Fruit fly (Drosophila melanogaster) whole organism, pupa: Measurements from ENCODE around the gene CG3198.

Experiments used
- CG10348 ChIP-seq: fragments of 200-800 bp; sonication (Bioruptor generic); IDR thresholded peaks from 2 replicates; pipeline ENCODE4 v1.3.6; 2022; ENCODE audit warnings: missing biosample characterization, missing genetic modification characterization
- CG12605 ChIP-seq: fragments of 200-800 bp; sonication (Bioruptor generic); IDR thresholded peaks from 2 replicates; pipeline ENCODE4 v1.3.6; 2022; ENCODE audit warnings: missing biosample characterization, missing genetic modification characterization
- CG13204 ChIP-seq: fragments of 200-800 bp; sonication (Bioruptor generic); optimal IDR thresholded peaks from 2 replicates; lab custom pipeline; 2018; ENCODE audit warnings: missing biosample characterization, mild to moderate bottlenecking, missing genetic modification characterization, moderate library complexity
- CG14655 ChIP-seq: fragments of 200-800 bp; sonication (Bioruptor generic); optimal IDR thresholded peaks from 3 replicates; lab custom pipeline; 2017; ENCODE audit warnings: mild to moderate bottlenecking, missing biosample characterization, missing genetic modification reagents, missing genetic modification characterization
- CG15710 ChIP-seq: fragments of 200-800 bp; sonication (Bioruptor generic); optimal IDR thresholded peaks from 2 replicates; lab custom pipeline; 2018; ENCODE audit warnings: missing biosample characterization, mild to moderate bottlenecking, missing genetic modification characterization, moderate library complexity
- CG17806 ChIP-seq: fragments of 200-800 bp; sonication (Bioruptor generic); optimal IDR thresholded peaks from 2 replicates; lab custom pipeline; 2018; ENCODE audit warnings: missing biosample characterization, mild to moderate bottlenecking, missing genetic modification characterization, moderate library complexity
- CG32121 ChIP-seq: fragments of 200-800 bp; sonication (Bioruptor generic); IDR thresholded peaks from 2 replicates; pipeline ENCODE4 v1.3.6; 2022; ENCODE audit warnings: missing biosample characterization, missing genetic modification characterization
- CG34367 ChIP-seq: fragments of 200-800 bp; sonication (Bioruptor generic); optimal IDR thresholded peaks from 2 replicates; lab custom pipeline; 2018; ENCODE audit warnings: missing biosample characterization, mild to moderate bottlenecking, missing genetic modification characterization
- CG4496 ChIP-seq: fragments of 200-800 bp; sonication (Bioruptor generic); IDR thresholded peaks from 3 replicates; pipeline ENCODE4 v1.3.6; 2022; ENCODE audit warnings: missing biosample characterization, missing genetic modification characterization
- CG8159 ChIP-seq: fragments of 200-800 bp; sonication (Bioruptor generic); optimal IDR thresholded peaks from 3 replicates; lab custom pipeline; 2018; ENCODE audit warnings: missing biosample characterization, mild to moderate bottlenecking, missing genetic modification characterization, moderate library complexity
- CG8301 ChIP-seq: fragments of 200-800 bp; sonication (Bioruptor generic); optimal IDR thresholded peaks from 2 replicates; lab custom pipeline; 2018; ENCODE audit warnings: missing biosample characterization, mild to moderate bottlenecking, missing genetic modification characterization
- CG9948 ChIP-seq: fragments of 200-800 bp; sonication (Bioruptor generic); optimal IDR thresholded peaks from 2 replicates; lab custom pipeline; 2018; ENCODE audit warnings: missing biosample characterization, mild to moderate bottlenecking, missing genetic modification characterization, moderate library complexity
- D1 ChIP-seq: fragments of 200-800 bp; sonication (Bioruptor generic); optimal IDR thresholded peaks from 2 replicates; lab custom pipeline; 2018; ENCODE audit warnings: missing biosample characterization, mild to moderate bottlenecking, missing genetic modification characterization, moderate library complexity
- EcR ChIP-seq: fragments of 200-800 bp; sonication (Bioruptor generic); optimal IDR thresholded peaks from 3 replicates; lab custom pipeline; 2019; ENCODE audit warnings: missing biosample characterization, missing genetic modification characterization, mild to moderate bottlenecking, moderate library complexity, missing genetic modification reagents
- Ets98B ChIP-seq: fragments of 200-800 bp; sonication (Bioruptor generic); IDR thresholded peaks from 2 replicates; pipeline ENCODE4 v1.3.6; 2022; ENCODE audit warnings: missing biosample characterization, missing genetic modification characterization
- Pif1A ChIP-seq: fragments of 200-800 bp; sonication (Bioruptor generic); optimal IDR thresholded peaks from 3 replicates; lab custom pipeline; 2016; ENCODE audit warnings: missing biosample characterization, missing genetic modification characterization
- Pif1B ChIP-seq: fragments of 200-800 bp; sonication (Bioruptor generic); optimal IDR thresholded peaks from 3 replicates; lab custom pipeline; 2016; ENCODE audit warnings: missing biosample characterization, missing genetic modification characterization
- Snoo ChIP-seq: fragments of 200-800 bp; sonication (Bioruptor generic); optimal IDR thresholded peaks from 3 replicates; lab custom pipeline; 2017; ENCODE audit warnings: missing biosample characterization, mild to moderate bottlenecking, missing genetic modification characterization, inconsistent platforms
- fd96Ca ChIP-seq: fragments of 200-800 bp; sonication (Bioruptor generic); IDR thresholded peaks from 3 replicates; pipeline ENCODE4 v1.3.6; 2022; ENCODE audit warnings: missing biosample characterization, missing genetic modification characterization
- gl ChIP-seq: fragments of 200-800 bp; sonication (Bioruptor generic); optimal IDR thresholded peaks from 2 replicates; lab custom pipeline; 2018; ENCODE audit warnings: missing biosample characterization, mild to moderate bottlenecking, missing genetic modification characterization
- rn ChIP-seq: fragments of 200-800 bp; sonication (Bioruptor generic); IDR thresholded peaks from 2 replicates; pipeline ENCODE4 v1.3.6; 2022; ENCODE audit warnings: missing biosample characterization, missing genetic modification characterization

CG3198 gene

dm6 chrX:6624006-6624745 lies 49.6 kb downstream of the CG3198 start:
- TF ChIP-seq CG12605 (GFP tag; lab: Robert Waterston, UW) (peak; percentile 61; the same call in 1 of the 2 replicates), rn (GFP tag; lab: Robert Waterston, UW) (no peak), CG32121 (GFP tag; lab: Robert Waterston, UW) (peak; percentile 13; the same call in 1 of the 2 replicates), CG8301 (tag; lab: Kevin White, UChicago) (peak; percentile 58), CG8159 (tag; lab: Kevin White, UChicago) (peak; percentile 68), CG17806 (tag; lab: Kevin White, UChicago) (peak; percentile 66), D1 (tag; lab: Kevin White, UChicago) (no peak), CG4496 (GFP tag; lab: Robert Waterston, UW) (peak; percentile 66), Pif1A (GFP tag; lab: Kevin White, UChicago) (peak; percentile 34), CG10348 (GFP tag; lab: Robert Waterston, UW) (no peak), CG9948 (peak; percentile 63), gl (tag; lab: Kevin White, UChicago) (peak; percentile 6), CG13204 (peak; percentile 10), CG14655 (peak; percentile 78), Snoo (tag; lab: Kevin White, UChicago) (peak; percentile 38), CG34367 (peak; percentile 54), Ets98B (GFP tag; lab: Robert Waterston, UW) (peak; percentile 34; the same call in 1 of the 2 replicates), fd96Ca (GFP tag; lab: Robert Waterston, UW) (no peak; the same call in 1 of the 3 replicates), Pif1B (GFP tag; lab: Kevin White, UChicago) (peak; percentile 51), CG15710 (tag; lab: Kevin White, UChicago) (peak; percentile 70), EcR (GFP tag; lab: Kevin White, UChicago) (peak; percentile 86)

- TF ChIP-seq CG14655 (peak; percentile 84), CG34367 (peak; percentile 70), rn (GFP tag; lab: Robert Waterston, UW) (peak; percentile 63), CG12605 (GFP tag; lab: Robert Waterston, UW) (peak; percentile 55; the same call in 1 of the 2 replicates), CG17806 (tag; lab: Kevin White, UChicago) (peak; percentile 79), Snoo (tag; lab: Kevin White, UChicago) (no peak), fd96Ca (GFP tag; lab: Robert Waterston, UW) (peak; percentile 56; the same call in 1 of the 3 replicates), CG15710 (tag; lab: Kevin White, UChicago) (peak; percentile 79), CG8301 (tag; lab: Kevin White, UChicago) (peak; percentile 79), CG10348 (GFP tag; lab: Robert Waterston, UW) (no peak), CG8159 (tag; lab: Kevin White, UChicago) (peak; percentile 79), CG13204 (peak; percentile 14), CG32121 (GFP tag; lab: Robert Waterston, UW) (peak; percentile 52; the same call in 1 of the 2 replicates), Ets98B (GFP tag; lab: Robert Waterston, UW) (peak; percentile 41), Pif1B (GFP tag; lab: Kevin White, UChicago) (peak; percentile 27), Pif1A (GFP tag; lab: Kevin White, UChicago) (peak; percentile 77), CG9948 (peak; percentile 78), gl (tag; lab: Kevin White, UChicago) (peak; percentile 27), EcR (GFP tag; lab: Kevin White, UChicago) (peak; percentile 3), CG4496 (GFP tag; lab: Robert Waterston, UW) (peak; percentile 84), D1 (tag; lab: Kevin White, UChicago) (peak; percentile 19)
Measured at dm6 chrX:6621566-6622006, 52.2 kb downstream of the CG3198 start.
